Worm (Caenorhabditis elegans): ENCODE data around the gene nhr-93.

The nhr-93 gene

ce11 chrV:3505745-3506144 lies 32.5 kb downstream of the nhr-93 start (continued):
- TF ChIP-seq ceh-88 (GFP tag; IDR thresholded peaks at IDR 0.05) (no peak), lin-35 (GFP tag; optimal IDR thresholded peaks at IDR 0.05) (peak in 1 of 2 experiments; percentile 28), lir-3 (tag; optimal IDR thresholded peaks at IDR 0.05; ENCODE audit: poor library complexity) (no peak), tlp-1 (tag; optimal IDR thresholded peaks at IDR 0.05) (peak; percentile 48), jun-1 (tag; optimal IDR thresholded peaks at IDR 0.05) (no peak), nhr-90 (tag; optimal IDR thresholded peaks at IDR 0.05; ENCODE audit: poor library complexity) (peak; percentile 28), unc-30 (tag; optimal IDR thresholded peaks at IDR 0.05) (no peak), efl-3 (GFP tag; optimal IDR thresholded peaks at IDR 0.05) (no peak), zag-1 (tag; optimal IDR thresholded peaks at IDR 0.05) (no peak), aha-1 (tag; optimal IDR thresholded peaks at IDR 0.05) (no peak), ztf-11 (tag; optimal IDR thresholded peaks at IDR 0.05) (no peak), zip-4 (GFP tag; optimal IDR thresholded peaks at IDR 0.05) (no peak), fkh-8 (tag; optimal IDR thresholded peaks at IDR 0.05) (no peak), blmp-1 (tag; optimal IDR thresholded peaks at IDR 0.05) (peak; percentile 86), nhr-11 (tag; optimal IDR thresholded peaks at IDR 0.05) (no peak), vab-15 (tag; optimal IDR thresholded peaks at IDR 0.05) (no peak), C04F5.9 (tag; optimal IDR thresholded peaks at IDR 0.05) (no peak), nhr-76 (tag; optimal IDR thresholded peaks at IDR 0.05) (no peak), fos-1 (tag; optimal IDR thresholded peaks at IDR 0.05) (no peak), elt-2 (tag; optimal IDR thresholded peaks at IDR 0.05) (peak; percentile 91), dsc-1 (tag; optimal IDR thresholded peaks at IDR 0.05) (no peak), fkh-4 (tag; optimal IDR thresholded peaks at IDR 0.05; ENCODE audit: borderline replicate concordance) (no peak), rnt-1 (tag; optimal IDR thresholded peaks at IDR 0.05) (no peak)

ce11 chrV:3502038-3502437 lies 36.2 kb downstream of the nhr-93 start, which contains the start of the genes C07G3.8 and C07G3.10:
TSS of gene C07G3.8 (minus strand) at chrV:3502138.
TSS of gene C07G3.10 (plus strand) at chrV:3502307.
- TF ChIP-seq xbp-1 (tag; optimal IDR thresholded peaks at IDR 0.05): no peak
- no peak for TF ChIP-seq hlh-4 (tag; optimal IDR thresholded peaks at IDR 0.05)
- TF ChIP-seq jun-1 (tag; optimal IDR thresholded peaks at IDR 0.05): no peak
- TF ChIP-seq mef-2 (tag; optimal IDR thresholded peaks at IDR 0.05): no peak
- no peak for TF ChIP-seq C04F5.9 (tag; optimal IDR thresholded peaks at IDR 0.05)
- no peak for TF ChIP-seq zag-1 (tag; optimal IDR thresholded peaks at IDR 0.05)
- TF ChIP-seq lsy-2 (tag; optimal IDR thresholded peaks at IDR 0.05): no peak
- TF ChIP-seq hpl-2 (GFP tag; optimal IDR thresholded peaks at IDR 0.05): no peak
- TF ChIP-seq nhr-71 (tag; optimal IDR thresholded peaks at IDR 0.05): no peak
- TF ChIP-seq mdl-1 (tag; optimal IDR thresholded peaks at IDR 0.05): no peak
- no peak for TF ChIP-seq sup-37 (GFP tag; optimal IDR thresholded peaks at IDR 0.05)
- TF ChIP-seq C16A3.4 (tag; optimal IDR thresholded peaks at IDR 0.05): no peak
- no peak for TF ChIP-seq ces-1 (GFP tag; optimal IDR thresholded peaks at IDR 0.05)

- no peak for TF ChIP-seq fos-1 (tag; optimal IDR thresholded peaks at IDR 0.05)
- TF ChIP-seq nhr-84 (tag; optimal IDR thresholded peaks at IDR 0.05): no peak
- no peak for TF ChIP-seq tlp-1 (tag; optimal IDR thresholded peaks at IDR 0.05)
- TF ChIP-seq efl-1 (optimal IDR thresholded peaks at IDR 0.05): no peak
- no peak for TF ChIP-seq efl-1 (GFP tag; optimal IDR thresholded peaks at IDR 0.05 in 1 of 2)
- no peak for TF ChIP-seq mef-2 (tag; optimal IDR thresholded peaks at IDR 0.05)
Measured at ce11 chrV:3496880-3497279, 41.3 kb downstream of the nhr-93 start, which contains the start of gene C07G3.15. TSS of gene C07G3.15 (minus strand) at chrV:3496980.

- TF ChIP-seq nhr-85 (tag) (no peak), fkh-4 (tag; optimal IDR thresholded peaks at IDR 0.05; ENCODE audit: borderline replicate concordance) (no peak), snpc-4 (tag; optimal IDR thresholded peaks at IDR 0.05) (no peak), ama-1 (optimal IDR thresholded peaks at IDR 0.05) (no peak), ztf-11 (tag; optimal IDR thresholded peaks at IDR 0.05) (no peak), ets-5 (GFP tag; IDR thresholded peaks at IDR 0.05) (no peak), elt-3 (tag; optimal IDR thresholded peaks at IDR 0.05) (no peak), lin-15B (tag; optimal IDR thresholded peaks at IDR 0.05) (no peak), fos-1 (tag; optimal IDR thresholded peaks at IDR 0.05) (no peak), egl-13 (tag; optimal IDR thresholded peaks at IDR 0.05) (no peak), nhr-84 (tag; optimal IDR thresholded peaks at IDR 0.05) (no peak), rnt-1 (tag; optimal IDR thresholded peaks at IDR 0.05) (no peak), lir-3 (tag; optimal IDR thresholded peaks at IDR 0.05; ENCODE audit: poor library complexity) (no peak), ceh-8 (GFP tag; optimal IDR thresholded peaks at IDR 0.05) (no peak), mdl-1 (tag; optimal IDR thresholded peaks at IDR 0.05) (no peak)
Measured at ce11 chrV:3490435-3490834, 47.8 kb downstream of the nhr-93 start, which contains the start of gene srbc-36. TSS of gene srbc-36 (minus strand) at chrV:3490535.

Measured in whole organism, L1 larva.